Worm (Caenorhabditis elegans): ENCODE data around the gene T16G1.9.

The T16G1.9 gene

ce11 chrV:12906732-12907131 lies 43.9 kb downstream of the T16G1.9 start, which contains the start of gene ttr-29:
TSS of gene ttr-29 (minus strand) at chrV:12906832.
- TF ChIP-seq mep-1 (tag; optimal IDR thresholded peaks at IDR 0.05) = no peak
- TF ChIP-seq nhr-77 (tag; optimal IDR thresholded peaks at IDR 0.05) = no peak

ce11 chrV:12905074-12905473 lies 45.6 kb downstream of the T16G1.9 start, which contains the start of gene ttr-28:
TSS of gene ttr-28 (minus strand) at chrV:12905174.
- TF ChIP-seq hpl-2 (GFP tag; optimal IDR thresholded peaks at IDR 0.05) = no peak
- TF ChIP-seq grh-1 (GFP tag; IDR thresholded peaks at IDR 0.05) = no peak
- no peak for TF ChIP-seq nhr-28 (tag; optimal IDR thresholded peaks at IDR 0.05)
- no peak for TF ChIP-seq snu-23 (GFP tag; optimal IDR thresholded peaks at IDR 0.05)
- no peak for TF ChIP-seq rnt-1 (tag; optimal IDR thresholded peaks at IDR 0.05)
- TF ChIP-seq ztf-4 (tag; optimal IDR thresholded peaks at IDR 0.05) = no peak
- no peak for TF ChIP-seq nhr-47 (tag; optimal IDR thresholded peaks at IDR 0.05)
- no peak for TF ChIP-seq F16B12.6 (tag; optimal IDR thresholded peaks at IDR 0.05)
- no peak for TF ChIP-seq nhr-90 (tag; optimal IDR thresholded peaks at IDR 0.05; ENCODE audit: poor library complexity)
- TF ChIP-seq hlh-17 (GFP tag; optimal IDR thresholded peaks at IDR 0.05; ENCODE audit: borderline replicate concordance) = no peak
- TF ChIP-seq C34B4.2 (tag; optimal IDR thresholded peaks at IDR 0.05) = no peak
- TF ChIP-seq unc-130 (tag; optimal IDR thresholded peaks at IDR 0.05) = no peak
- TF ChIP-seq nhr-237 (tag; optimal IDR thresholded peaks at IDR 0.05) = no peak
- TF ChIP-seq lin-39 (tag; optimal IDR thresholded peaks at IDR 0.05) = no peak
- TF ChIP-seq mef-2 (tag; optimal IDR thresholded peaks at IDR 0.05) = no peak
- TF ChIP-seq hlh-4 (tag; optimal IDR thresholded peaks at IDR 0.05) = no peak
- no peak for TF ChIP-seq swsn-7 (tag; optimal IDR thresholded peaks at IDR 0.05)
- TF ChIP-seq ztf-11 (tag; optimal IDR thresholded peaks at IDR 0.05) = no peak

DNA sequence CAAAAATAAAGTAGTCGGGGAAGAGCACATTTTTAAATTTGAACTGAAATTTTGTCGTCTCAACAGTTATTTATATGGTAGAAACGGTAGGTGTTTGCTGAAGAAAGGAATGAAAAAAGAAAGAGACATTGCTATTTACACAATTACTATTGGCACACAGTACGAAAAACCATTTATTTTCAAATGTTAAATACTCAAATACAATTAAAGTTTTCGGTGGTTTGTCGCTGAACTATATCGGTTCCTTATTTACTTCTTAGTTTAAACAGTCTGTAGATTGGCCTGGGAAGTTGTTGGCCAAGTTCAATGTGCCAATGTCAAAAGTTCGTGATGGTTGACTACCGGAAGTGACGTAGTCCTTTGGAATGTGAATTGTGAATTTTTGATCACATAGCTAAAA lies 46.6 kb downstream of the T16G1.9 start, which contains the start of gene ttr-27:
ttr-27 (minus strand) TSS at position 45 of the 400 bp plus-strand sequence.
- TF ChIP-seq efl-1 (optimal IDR thresholded peaks at IDR 0.05) = no peak
- TF ChIP-seq efl-1 (GFP tag; optimal IDR thresholded peaks at IDR 0.05 in 1 of 2) = peak in 1 of 2 experiments; percentile 12
- TF ChIP-seq tbx-2 (tag; optimal IDR thresholded peaks at IDR 0.05) = peak; percentile 36
- TF ChIP-seq lin-15B (tag; optimal IDR thresholded peaks at IDR 0.05) = no peak
- no peak for TF ChIP-seq Y116A8C.19 (tag; optimal IDR thresholded peaks at IDR 0.05; ENCODE audit: borderline replicate concordance)
- TF ChIP-seq lin-14 (GFP tag; optimal IDR thresholded peaks at IDR 0.05) = peak; percentile 34
- TF ChIP-seq nhr-77 (tag; optimal IDR thresholded peaks at IDR 0.05) = peak; percentile 23

- TF ChIP-seq pqm-1 (tag; optimal IDR thresholded peaks at IDR 0.05) = no peak
- no peak for TF ChIP-seq unc-30 (tag; optimal IDR thresholded peaks at IDR 0.05)
- TF ChIP-seq fkh-10 (GFP tag; optimal IDR thresholded peaks at IDR 0.05) = peak; percentile 60
- TF ChIP-seq hlh-17 (GFP tag; optimal IDR thresholded peaks at IDR 0.05; ENCODE audit: borderline replicate concordance) = no peak
- no peak for TF ChIP-seq hpl-2 (GFP tag; optimal IDR thresholded peaks at IDR 0.05)
- TF ChIP-seq lin-14 (GFP tag; optimal IDR thresholded peaks at IDR 0.05) = peak; percentile 66
- no peak for TF ChIP-seq lir-3 (tag; optimal IDR thresholded peaks at IDR 0.05; ENCODE audit: poor library complexity)
- no peak for TF ChIP-seq elt-2 (tag; optimal IDR thresholded peaks at IDR 0.05)
- no peak for TF ChIP-seq efl-1 (optimal IDR thresholded peaks at IDR 0.05)
- no peak for TF ChIP-seq efl-1 (GFP tag; optimal IDR thresholded peaks at IDR 0.05 in 1 of 2)
- no peak for TF ChIP-seq Y116A8C.19 (tag; optimal IDR thresholded peaks at IDR 0.05; ENCODE audit: borderline replicate concordance)
- no peak for TF ChIP-seq alr-1 (tag; optimal IDR thresholded peaks at IDR 0.05; ENCODE audit: borderline replicate concordance)
- no peak for TF ChIP-seq mef-2 (tag; optimal IDR thresholded peaks at IDR 0.05)
- no peak for TF ChIP-seq ztf-4 (tag; optimal IDR thresholded peaks at IDR 0.05)
- 0 out of 2 replicates have a peak, but pooled peaks have one; percentile 19 for TF ChIP-seq mab-9 (GFP tag; IDR thresholded peaks at IDR 0.05)
- TF ChIP-seq snu-23 (GFP tag; optimal IDR thresholded peaks at IDR 0.05) = no peak
- TF ChIP-seq ceh-88 (GFP tag; IDR thresholded peaks at IDR 0.05) = no peak
- no peak for TF ChIP-seq tbx-2 (tag; optimal IDR thresholded peaks at IDR 0.05)
- TF ChIP-seq dpl-1 (GFP tag; optimal IDR thresholded peaks at IDR 0.05) = no peak
- TF ChIP-seq egl-13 (tag; optimal IDR thresholded peaks at IDR 0.05) = no peak
- TF ChIP-seq F16B12.6 (tag; optimal IDR thresholded peaks at IDR 0.05) = no peak
- TF ChIP-seq blmp-1 (tag; optimal IDR thresholded peaks at IDR 0.05) = peak; percentile 64
- no peak for TF ChIP-seq nhr-47 (tag; optimal IDR thresholded peaks at IDR 0.05)
Measured at ce11 chrV:12901301-12901700, 49.4 kb downstream of the T16G1.9 start.

All from whole organism, L1 larva.